Fruit fly (Drosophila melanogaster) whole organism, embryonic: ENCODE data around the gene CG15818.

Experiments
- ATbp ChIP-seq: fragments of 200-800 bp; sonication (Bioruptor generic); optimal IDR thresholded peaks from 2 replicates; lab custom pipeline; 2017; ENCODE audit warnings: missing biosample characterization, mild to moderate bottlenecking, missing genetic modification characterization, missing genetic modification reagents
- Antp ChIP-seq: fragments of 200-800 bp; sonication (Bioruptor generic); optimal IDR thresholded peaks from 3 replicates; lab custom pipeline; 2016; ENCODE audit warnings: missing biosample characterization, missing genetic modification characterization
- Asciz ChIP-seq: fragments of 200-800 bp; sonication (Bioruptor generic); optimal IDR thresholded peaks from 2 replicates; lab custom pipeline; 2017; ENCODE audit warnings: missing biosample characterization, mild to moderate bottlenecking, missing genetic modification characterization, missing genetic modification reagents
- CG10654 ChIP-seq: fragments of 200-800 bp; sonication (Bioruptor generic); optimal IDR thresholded peaks from 2 replicates; lab custom pipeline; 2016; ENCODE audit warnings: missing biosample characterization, missing genetic modification characterization
- CG11695 ChIP-seq: fragments of 200-800 bp; sonication (Bioruptor generic); IDR thresholded peaks from 3 replicates; pipeline ENCODE4 v1.3.6; 2022; ENCODE audit warnings: missing biosample characterization, missing genetic modification characterization
- CG14710 ChIP-seq: fragments of 200-800 bp; sonication (Bioruptor generic); optimal IDR thresholded peaks from 3 replicates; lab custom pipeline; 2019; ENCODE audit warnings: missing biosample characterization, mild to moderate bottlenecking, missing genetic modification characterization, moderate library complexity
- CG15514 ChIP-seq: fragments of 200-800 bp; sonication (Bioruptor generic); optimal IDR thresholded peaks from 3 replicates; lab custom pipeline; 2017; ENCODE audit warnings: missing biosample characterization, missing genetic modification characterization, mild to moderate bottlenecking, moderate library complexity, missing genetic modification reagents
- CG17829 ChIP-seq: fragments of 200-800 bp; optimal IDR thresholded peaks from 2 replicates; lab custom pipeline; 2019; ENCODE audit warnings: missing biosample characterization, mild to moderate bottlenecking, missing genetic modification characterization, moderate library complexity
- CG18599 ChIP-seq: fragments of 200-800 bp; sonication (Bioruptor generic); optimal IDR thresholded peaks from 3 replicates; lab custom pipeline; 2017; ENCODE audit warnings: missing biosample characterization, missing genetic modification characterization, mild to moderate bottlenecking, moderate library complexity, missing genetic modification reagents
- CG30431 ChIP-seq: fragments of 200-800 bp; sonication (Bioruptor generic); optimal IDR thresholded peaks from 2 replicates; lab custom pipeline; 2017; ENCODE audit warnings: missing biosample characterization, missing genetic modification characterization
- CG3407 ChIP-seq: fragments of 200-800 bp; sonication (Bioruptor generic); optimal IDR thresholded peaks from 2 replicates; lab custom pipeline; 2018; ENCODE audit warnings: missing biosample characterization, mild to moderate bottlenecking, missing genetic modification characterization
- CG34376 ChIP-seq: fragments of 200-800 bp; sonication (Bioruptor generic); optimal IDR thresholded peaks from 2 replicates; lab custom pipeline; 2018; ENCODE audit warnings: missing biosample characterization, mild to moderate bottlenecking, missing genetic modification characterization
- CG4404 ChIP-seq: fragments of 200-800 bp; sonication (Bioruptor generic); IDR thresholded peaks from 2 replicates; pipeline ENCODE4 v1.3.6; 2022; ENCODE audit warnings: missing biosample characterization, missing genetic modification characterization
- CG4707 ChIP-seq: fragments of 200-800 bp; sonication (Bioruptor generic); optimal IDR thresholded peaks from 2 replicates; lab custom pipeline; 2018; ENCODE audit warnings: missing biosample characterization, mild to moderate bottlenecking, missing genetic modification characterization, moderate library complexity
- CG7786 ChIP-seq: fragments of 200-800 bp; sonication (Bioruptor generic); optimal IDR thresholded peaks from 2 replicates; lab custom pipeline; 2016; ENCODE audit warnings: missing biosample characterization, missing genetic modification characterization
- CHES-1-like ChIP-seq: fragments of 200-800 bp; sonication (Bioruptor generic); optimal IDR thresholded peaks from 2 replicates; lab custom pipeline; 2016; ENCODE audit warnings: missing biosample characterization, missing genetic modification characterization
- Dip3 ChIP-seq: fragments of 200-800 bp; sonication (Bioruptor generic); optimal IDR thresholded peaks from 3 replicates; lab custom pipeline; 2016; ENCODE audit warnings: missing biosample characterization, missing genetic modification characterization
- Doc2 ChIP-seq: fragments of 200-800 bp; sonication (Bioruptor generic); IDR thresholded peaks from 2 replicates; pipeline ENCODE4 v1.3.6; 2022; ENCODE audit warnings: missing biosample characterization, missing genetic modification characterization
- Doc3 ChIP-seq: fragments of 200-800 bp; sonication (Bioruptor generic); IDR thresholded peaks from 3 replicates; pipeline ENCODE4 v1.3.6; 2022; ENCODE audit warnings: missing biosample characterization, missing genetic modification characterization; ENCODE audit not compliant: partially characterized antibody
- Dp ChIP-seq: fragments of 200-800 bp; sonication (Bioruptor generic); optimal IDR thresholded peaks from 2 replicates; lab custom pipeline; 2018; ENCODE audit warnings: missing biosample characterization, mild to moderate bottlenecking, missing genetic modification characterization, moderate library complexity
- Dref ChIP-seq: fragments of 200-800 bp; sonication (Bioruptor generic); IDR thresholded peaks from 2 replicates; pipeline ENCODE4 v1.3.6; 2022; ENCODE audit warnings: missing biosample characterization, missing genetic modification characterization
- HLH3B ChIP-seq: fragments of 200-800 bp; sonication (Bioruptor generic); IDR thresholded peaks from 2 replicates; pipeline ENCODE4 v1.3.6; 2022; ENCODE audit warnings: missing biosample characterization, missing genetic modification characterization
- Hr51 ChIP-seq, 2 experiments: fragments of 200-800 bp; sonication (Bioruptor generic); optimal IDR thresholded peaks; 2 replicates in 1 of 2; 3 replicates in 1 of 2; lab custom pipeline; 2016 to 2018; ENCODE audit warnings: missing biosample characterization in 2 of 2, missing genetic modification characterization in 2 of 2, mild to moderate bottlenecking in 1 of 2, moderate library complexity in 1 of 2
- Lim3 ChIP-seq: fragments of 200-800 bp; sonication (Bioruptor generic); IDR thresholded peaks from 2 replicates; pipeline ENCODE4 v1.3.6; 2022; ENCODE audit warnings: missing biosample characterization, missing genetic modification characterization
- NC2β ChIP-seq: fragments of 200-800 bp; sonication (Bioruptor generic); optimal IDR thresholded peaks from 2 replicates; lab custom pipeline; 2016; ENCODE audit warnings: missing biosample characterization, missing genetic modification characterization
- Spps ChIP-seq: fragments of 200-800 bp; sonication (Bioruptor generic); optimal IDR thresholded peaks from 2 replicates; lab custom pipeline; 2018; ENCODE audit warnings: missing biosample characterization, mild to moderate bottlenecking, missing genetic modification characterization
- ac ChIP-seq: fragments of 200-800 bp; sonication (Bioruptor generic); optimal IDR thresholded peaks from 3 replicates; lab custom pipeline; 2017; ENCODE audit warnings: missing biosample characterization, mild to moderate bottlenecking, missing genetic modification characterization
- amos ChIP-seq: fragments of 200-800 bp; sonication (Bioruptor generic); IDR thresholded peaks from 2 replicates; pipeline ENCODE4 v1.3.6; 2022; ENCODE audit warnings: missing biosample characterization, missing genetic modification characterization; ENCODE audit not compliant: partially characterized antibody
- ash1 ChIP-seq: fragments of 200-800 bp; sonication (Bioruptor generic); optimal IDR thresholded peaks from 2 replicates; lab custom pipeline; 2018; ENCODE audit warnings: missing biosample characterization, mild to moderate bottlenecking, missing genetic modification characterization
- bab2 ChIP-seq: fragments of 200-800 bp; sonication (Bioruptor generic); optimal IDR thresholded peaks from 2 replicates; lab custom pipeline; 2016; ENCODE audit warnings: missing biosample characterization, missing genetic modification characterization
- bcd ChIP-seq: fragments of 200-800 bp; sonication (Bioruptor generic); optimal IDR thresholded peaks from 2 replicates; lab custom pipeline; 2017; ENCODE audit warnings: missing biosample characterization, mild to moderate bottlenecking, missing genetic modification characterization
- bowl ChIP-seq: fragments of 200-800 bp; sonication (Bioruptor generic); IDR thresholded peaks from 2 replicates; pipeline ENCODE4 v1.3.6; 2022; ENCODE audit warnings: missing biosample characterization, missing genetic modification characterization
- dimm ChIP-seq: fragments of 200-800 bp; sonication (Bioruptor generic); IDR thresholded peaks from 2 replicates; pipeline ENCODE4 v1.3.6; 2022; ENCODE audit warnings: missing biosample characterization, missing genetic modification characterization
- dpn ChIP-seq, 2 experiments: fragments of 200-800 bp; sonication (Bioruptor generic); optimal IDR thresholded peaks; 3 replicates each; lab custom pipeline; 2016; ENCODE audit warnings: missing biosample characterization in 2 of 2, missing genetic modification characterization in 2 of 2
- grau ChIP-seq: fragments of 200-800 bp; optimal IDR thresholded peaks from 3 replicates; lab custom pipeline; 2019; ENCODE audit warnings: missing biosample characterization, mild to moderate bottlenecking, missing genetic modification characterization, moderate library complexity
- gsb-n ChIP-seq: fragments of 200-800 bp; sonication (Bioruptor generic); optimal IDR thresholded peaks from 3 replicates; lab custom pipeline; 2018; ENCODE audit warnings: missing biosample characterization, mild to moderate bottlenecking, missing genetic modification characterization
- lab ChIP-seq: fragments of 200-800 bp; sonication (Bioruptor generic); optimal IDR thresholded peaks from 3 replicates; lab custom pipeline; 2017; ENCODE audit warnings: missing biosample characterization, missing genetic modification characterization, mild to moderate bottlenecking, moderate library complexity, missing genetic modification reagents
- nom ChIP-seq: fragments of 200-800 bp; sonication (Bioruptor generic); optimal IDR thresholded peaks from 2 replicates; lab custom pipeline; 2017; ENCODE audit warnings: missing biosample characterization, missing genetic modification characterization, mild to moderate bottlenecking, moderate library complexity, missing genetic modification reagents
- oc ChIP-seq: fragments of 200-800 bp; sonication (Bioruptor generic); optimal IDR thresholded peaks from 2 replicates; lab custom pipeline; 2018; ENCODE audit warnings: missing biosample characterization, mild to moderate bottlenecking, missing genetic modification characterization, moderate library complexity
- org-1 ChIP-seq: fragments of 200-800 bp; sonication (Bioruptor generic); optimal IDR thresholded peaks from 2 replicates; lab custom pipeline; 2017; ENCODE audit warnings: missing biosample characterization, missing genetic modification characterization
- pan ChIP-seq, 4 experiments: fragments of >200 bp in 3 of 4; fragments of 200-800 bp in 1 of 4; sonication (Bioruptor generic) in 1 of 4; optimal IDR thresholded peaks in 3 of 4; IDR thresholded peaks in 1 of 4; 2 replicates each; pipeline versions ENCODE4 v1.3.6 to Lab custom; 2017 to 2022; ENCODE audit warnings: missing biosample characterization in 2 of 4, missing genetic modification characterization in 2 of 4, mixed read lengths in 1 of 4
- pros ChIP-seq: fragments of 200-800 bp; sonication (Bioruptor generic); optimal IDR thresholded peaks from 3 replicates; lab custom pipeline; 2019; ENCODE audit warnings: missing biosample characterization, mild to moderate bottlenecking, missing genetic modification characterization, moderate library complexity
- pum ChIP-seq: fragments of 200-800 bp; sonication (Bioruptor generic); optimal IDR thresholded peaks from 2 replicates; lab custom pipeline; 2016; ENCODE audit warnings: missing biosample characterization, missing genetic modification characterization
- sna ChIP-seq: fragments of 200-800 bp; sonication (Bioruptor generic); IDR thresholded peaks from 2 replicates; pipeline ENCODE4 v1.3.6; 2022; ENCODE audit warnings: missing biosample characterization, missing genetic modification characterization; ENCODE audit not compliant: partially characterized antibody
- so ChIP-seq: fragments of 200-800 bp; sonication (Bioruptor generic); IDR thresholded peaks from 3 replicates; pipeline ENCODE4 v1.3.6; 2022; ENCODE audit warnings: missing biosample characterization, missing genetic modification characterization
- sqz ChIP-seq: fragments of 200-800 bp; sonication (Bioruptor generic); optimal IDR thresholded peaks from 3 replicates; lab custom pipeline; 2018; ENCODE audit warnings: missing biosample characterization, mild to moderate bottlenecking, missing genetic modification characterization
- ssp ChIP-seq: fragments of 200-800 bp; sonication (Bioruptor generic); IDR thresholded peaks from 2 replicates; pipeline ENCODE4 v1.3.6; 2022; ENCODE audit warnings: missing biosample characterization, missing genetic modification characterization
- stwl ChIP-seq: fragments of 200-800 bp; sonication (Bioruptor generic); optimal IDR thresholded peaks from 3 replicates; lab custom pipeline; 2018; ENCODE audit warnings: missing biosample characterization, mild to moderate bottlenecking, missing genetic modification characterization, moderate library complexity
- tx ChIP-seq: fragments of 200-800 bp; sonication (Bioruptor generic); optimal IDR thresholded peaks from 2 replicates; lab custom pipeline; 2016; ENCODE audit warnings: missing biosample characterization, missing genetic modification characterization

Gene CG15818

dm6 chr2L:7387813-7388558 lies 22.7 kb upstream of the CG15818 start, which contains the start of the genes CG5149 and gudu (continued):
- no peak for TF ChIP-seq sqz (GFP tag; lab: Kevin White, UChicago)
- no peak for TF ChIP-seq CG30431 (GFP tag; lab: Kevin White, UChicago)
- TF ChIP-seq amos (GFP tag; lab: Robert Waterston, UW) = peak; percentile 95
- TF ChIP-seq bab2 (GFP tag; lab: Kevin White, UChicago) = no peak
- TF ChIP-seq pan (optimal IDR thresholded peaks at IDR 0.05; lab: Kevin White, UChicago) = no peak
- no peak for TF ChIP-seq pan (GFP tag; optimal IDR thresholded peaks at IDR 0.05 in 1 of 2, IDR thresholded peaks at IDR 0.05 in 1 of 2)
- peak; percentile 7 for TF ChIP-seq lab
- TF ChIP-seq ash1 (GFP tag; lab: Kevin White, UChicago) = no peak
- TF ChIP-seq CG11695 = no peak
- TF ChIP-seq stwl (tag; lab: Kevin White, UChicago) = peak; percentile 72
- TF ChIP-seq Lim3 = no peak
- TF ChIP-seq CG4404 (GFP tag; lab: Robert Waterston, UW) = no peak
- no peak for TF ChIP-seq tx (GFP tag; lab: Kevin White, UChicago)
- TF ChIP-seq CG34376 (GFP tag; lab: Kevin White, UChicago) = no peak
- TF ChIP-seq Doc3 (GFP tag; lab: Robert Waterston, UW) = peak; percentile 83
- no peak for TF ChIP-seq nom (GFP tag; lab: Kevin White, UChicago)
- TF ChIP-seq Dip3 (GFP tag; lab: Kevin White, UChicago) = no peak
- no peak for TF ChIP-seq so (GFP tag; lab: Robert Waterston, UW)
- no peak for TF ChIP-seq HLH3B (GFP tag; lab: Robert Waterston, UW)
- TF ChIP-seq pros = peak; percentile 40
- peak; percentile 50 for TF ChIP-seq Dp
- no peak for TF ChIP-seq oc (tag; lab: Kevin White, UChicago)
- no peak for TF ChIP-seq ssp
- no peak for TF ChIP-seq bowl (GFP tag; lab: Robert Waterston, UW)
- TF ChIP-seq dimm = no peak
- TF ChIP-seq CG4707 (GFP tag; lab: Kevin White, UChicago) = no peak
- peak; percentile 49 for TF ChIP-seq ac
- no peak for TF ChIP-seq ATbp (GFP tag; lab: Kevin White, UChicago)
- no peak for TF ChIP-seq grau
- TF ChIP-seq Spps (tag; lab: Kevin White, UChicago) = no peak
- TF ChIP-seq CG7786 (GFP tag; lab: Kevin White, UChicago) = no peak
- peak; percentile 55 for TF ChIP-seq NC2β (GFP tag; lab: Kevin White, UChicago)
- no peak for TF ChIP-seq pum (GFP tag; lab: Kevin White, UChicago)

- TF ChIP-seq sqz (GFP tag; lab: Kevin White, UChicago) = peak; percentile 56
- peak; percentile 75 for TF ChIP-seq lab
- TF ChIP-seq CG14710 (tag; lab: Kevin White, UChicago) = peak; percentile 11
- no peak for TF ChIP-seq CHES-1-like
- TF ChIP-seq Antp (GFP tag; lab: Kevin White, UChicago) = no peak
- TF ChIP-seq CG15514 (GFP tag; lab: Kevin White, UChicago) = peak; percentile 25
- peak; percentile 57 for TF ChIP-seq HLH3B (GFP tag; lab: Robert Waterston, UW)
- TF ChIP-seq gsb-n (tag; lab: Kevin White, UChicago) = peak; percentile 65
- no peak for TF ChIP-seq Doc2 (GFP tag; lab: Robert Waterston, UW)
- peak; percentile 38 for TF ChIP-seq org-1 (GFP tag; lab: Kevin White, UChicago)
- TF ChIP-seq Hr51 (GFP tag; optimal IDR thresholded peaks at IDR 0.05; lab: Kevin White, UChicago) = peak in 1 of 2 experiments; percentile 90
- no peak for TF ChIP-seq Dref (GFP tag; lab: Robert Waterston, UW)
- peak; percentile 63 for TF ChIP-seq CG18599 (GFP tag; lab: Kevin White, UChicago)
- TF ChIP-seq sna (GFP tag; lab: Robert Waterston, UW) = no peak
- TF ChIP-seq dpn (GFP tag; optimal IDR thresholded peaks at IDR 0.05; lab: Kevin White, UChicago) = peak in 1 of 2 experiments; percentile 44
- TF ChIP-seq bcd (GFP tag; lab: Kevin White, UChicago) = peak; percentile 50
- TF ChIP-seq CG3407 (GFP tag; lab: Kevin White, UChicago) = peak; percentile 4
- TF ChIP-seq Asciz = peak; percentile 46
- TF ChIP-seq CG17829 (tag; lab: Kevin White, UChicago) = peak; percentile 41
- TF ChIP-seq CG10654 (GFP tag; lab: Kevin White, UChicago) = peak; percentile 7
Observed at dm6 chr2L:7395813-7396212, 14.9 kb upstream of the CG15818 start.
